Fruit fly (Drosophila melanogaster) whole organism, prepupa: ENCODE measurements around the gene erm.

Experiments
- Blimp-1 ChIP-seq: fragments of 200-800 bp; sonication (Bioruptor generic); optimal IDR thresholded peaks from 3 replicates; lab custom pipeline; 2017; ENCODE audit warnings: missing biosample characterization, missing genetic modification characterization, mild to moderate bottlenecking, moderate library complexity, missing genetic modification reagents
- CG10631 ChIP-seq: fragments of 200-800 bp; sonication (Bioruptor generic); optimal IDR thresholded peaks from 2 replicates; lab custom pipeline; 2016; ENCODE audit warnings: missing biosample characterization, missing genetic modification characterization
- CG10669 ChIP-seq: fragments of 200-800 bp; sonication (Bioruptor generic); optimal IDR thresholded peaks from 3 replicates; lab custom pipeline; 2018; ENCODE audit warnings: missing biosample characterization, mild to moderate bottlenecking, missing genetic modification characterization, moderate library complexity
- CG11762 ChIP-seq: fragments of 200-800 bp; sonication (Bioruptor generic); optimal IDR thresholded peaks from 3 replicates; lab custom pipeline; 2016; ENCODE audit warnings: missing biosample characterization, missing genetic modification characterization; ENCODE audit not compliant: insufficient read depth
- CG15336 ChIP-seq: fragments of 200-800 bp; sonication (Bioruptor generic); IDR thresholded peaks from 2 replicates; pipeline ENCODE4 v1.3.6; 2022; ENCODE audit warnings: missing biosample characterization, missing genetic modification characterization
- CG1621 ChIP-seq: fragments of 200-800 bp; sonication (Bioruptor generic); optimal IDR thresholded peaks from 3 replicates; lab custom pipeline; 2018; ENCODE audit warnings: missing biosample characterization, mild to moderate bottlenecking, missing genetic modification characterization
- CG16779 ChIP-seq: fragments of 200-800 bp; sonication (Bioruptor generic); optimal IDR thresholded peaks from 3 replicates; lab custom pipeline; 2017; ENCODE audit warnings: missing biosample characterization, mild to moderate bottlenecking, missing genetic modification characterization
- CG3032 ChIP-seq: fragments of 200-800 bp; optimal IDR thresholded peaks from 2 replicates; lab custom pipeline; 2019; ENCODE audit warnings: missing biosample characterization, mild to moderate bottlenecking, missing genetic modification characterization, moderate library complexity
- CG32006 ChIP-seq: fragments of 200-800 bp; sonication (Bioruptor generic); optimal IDR thresholded peaks from 3 replicates; lab custom pipeline; 2017; ENCODE audit warnings: missing biosample characterization, mild to moderate bottlenecking, missing genetic modification characterization
- CG34406 ChIP-seq: fragments of 200-800 bp; sonication (Bioruptor generic); optimal IDR thresholded peaks from 3 replicates; lab custom pipeline; 2016; ENCODE audit warnings: missing biosample characterization, missing genetic modification characterization
- CG4318 ChIP-seq: fragments of 200-800 bp; sonication (Bioruptor generic); optimal IDR thresholded peaks from 3 replicates; lab custom pipeline; 2017; ENCODE audit warnings: missing biosample characterization, mild to moderate bottlenecking, missing genetic modification characterization
- CG6163 ChIP-seq: fragments of 200-800 bp; sonication (Bioruptor generic); IDR thresholded peaks from 3 replicates; pipeline ENCODE4 v1.3.6; 2022; ENCODE audit warnings: missing biosample characterization, missing genetic modification characterization
- CG6792 ChIP-seq: fragments of 200-800 bp; sonication (Bioruptor generic); optimal IDR thresholded peaks from 3 replicates; lab custom pipeline; 2016; ENCODE audit warnings: missing biosample characterization, missing genetic modification characterization
- CG6854 ChIP-seq: fragments of 200-800 bp; sonication (Bioruptor generic); optimal IDR thresholded peaks from 2 replicates; lab custom pipeline; 2017; ENCODE audit warnings: missing biosample characterization, mild to moderate bottlenecking, missing genetic modification characterization
- CG7368 ChIP-seq: fragments of 200-800 bp; sonication (Bioruptor generic); optimal IDR thresholded peaks from 3 replicates; lab custom pipeline; 2016; ENCODE audit warnings: missing biosample characterization, missing genetic modification characterization
- CG8319 ChIP-seq: fragments of 200-800 bp; sonication (Bioruptor generic); optimal IDR thresholded peaks from 3 replicates; lab custom pipeline; 2016; ENCODE audit warnings: missing biosample characterization, missing genetic modification characterization
- Eip75B ChIP-seq: fragments of 200-800 bp; sonication (Bioruptor generic); optimal IDR thresholded peaks from 3 replicates; lab custom pipeline; 2016; ENCODE audit warnings: missing biosample characterization, missing genetic modification characterization
- Eip78C ChIP-seq: fragments of 200-800 bp; sonication (Bioruptor generic); peaks from one replicate; lab custom pipeline; 2016; ENCODE audit warnings: missing biosample characterization, missing genetic modification characterization
- Eip93F ChIP-seq: fragments of 200-800 bp; sonication (Bioruptor generic); optimal IDR thresholded peaks from 2 replicates; lab custom pipeline; 2016; ENCODE audit warnings: missing biosample characterization, mild to moderate bottlenecking, missing genetic modification characterization
- Ets21C ChIP-seq: fragments of 200-800 bp; sonication (Bioruptor generic); optimal IDR thresholded peaks from 3 replicates; lab custom pipeline; 2016; ENCODE audit warnings: missing biosample characterization, missing genetic modification characterization
- Hr38 ChIP-seq: sonication (Bioruptor generic); optimal IDR thresholded peaks from 2 replicates; lab custom pipeline; 2016; ENCODE audit warnings: missing biosample characterization, missing genetic modification characterization
- Hr4 ChIP-seq: fragments of 200-800 bp; sonication (Bioruptor generic); optimal IDR thresholded peaks from 3 replicates; lab custom pipeline; 2016; ENCODE audit warnings: missing biosample characterization, missing genetic modification characterization
- Lpt ChIP-seq: fragments of 200-800 bp; sonication (Bioruptor generic); optimal IDR thresholded peaks from 3 replicates; lab custom pipeline; 2016; ENCODE audit warnings: missing biosample characterization, missing genetic modification characterization
- Met ChIP-seq: fragments of 200-800 bp; sonication (Bioruptor generic); optimal IDR thresholded peaks from 3 replicates; lab custom pipeline; 2016; ENCODE audit warnings: missing biosample characterization, missing genetic modification characterization
- OdsH ChIP-seq: fragments of 200-800 bp; sonication (Bioruptor generic); optimal IDR thresholded peaks from 3 replicates; lab custom pipeline; 2016; ENCODE audit warnings: missing biosample characterization, missing genetic modification characterization
- Smox ChIP-seq: fragments of 200-800 bp; sonication (Bioruptor generic); optimal IDR thresholded peaks from 3 replicates; lab custom pipeline; 2016; ENCODE audit warnings: missing biosample characterization, missing genetic modification characterization
- Sox102F ChIP-seq: fragments of 200-800 bp; sonication (Bioruptor generic); optimal IDR thresholded peaks from 2 replicates; lab custom pipeline; 2016; ENCODE audit warnings: missing biosample characterization, mild to moderate bottlenecking, missing genetic modification characterization
- Sox14 ChIP-seq: fragments of 200-800 bp; sonication (Bioruptor generic); optimal IDR thresholded peaks from 3 replicates; lab custom pipeline; 2016; ENCODE audit warnings: missing biosample characterization, missing genetic modification characterization
- Sox15 ChIP-seq: fragments of 200-800 bp; sonication (Bioruptor generic); optimal IDR thresholded peaks from 3 replicates; lab custom pipeline; 2016; ENCODE audit warnings: missing biosample characterization, missing genetic modification characterization
- achi ChIP-seq: fragments of 200-800 bp; sonication (Bioruptor generic); optimal IDR thresholded peaks from 3 replicates; lab custom pipeline; 2016; ENCODE audit warnings: missing biosample characterization, missing genetic modification characterization
- acj6 ChIP-seq: fragments of 200-800 bp; sonication (Bioruptor generic); optimal IDR thresholded peaks from 3 replicates; lab custom pipeline; 2016; ENCODE audit warnings: missing biosample characterization, missing genetic modification characterization
- cyc ChIP-seq: fragments of 200-800 bp; sonication (Bioruptor generic); optimal IDR thresholded peaks from 3 replicates; lab custom pipeline; 2016; ENCODE audit warnings: missing biosample characterization, missing genetic modification characterization
- dac ChIP-seq: fragments of 200-800 bp; sonication (Bioruptor generic); optimal IDR thresholded peaks from 2 replicates; lab custom pipeline; 2017; ENCODE audit warnings: missing biosample characterization, mild to moderate bottlenecking, missing genetic modification characterization
- dsx ChIP-seq: fragments of 200-800 bp; optimal IDR thresholded peaks from 3 replicates; lab custom pipeline; 2019; ENCODE audit warnings: missing biosample characterization, mild to moderate bottlenecking, missing genetic modification characterization, moderate library complexity; ENCODE audit not compliant: poor library complexity, severe bottlenecking
- eg ChIP-seq: fragments of 200-800 bp; sonication (Bioruptor generic); IDR thresholded peaks from 3 replicates; pipeline ENCODE4 v1.3.6; 2022; ENCODE audit warnings: missing biosample characterization, missing genetic modification characterization
- esn ChIP-seq: fragments of 200-800 bp; sonication (Bioruptor generic); optimal IDR thresholded peaks from 2 replicates; lab custom pipeline; 2016; ENCODE audit warnings: missing biosample characterization, mild to moderate bottlenecking, missing genetic modification characterization, moderate library complexity
- fd59A ChIP-seq: fragments of 200-800 bp; sonication (Bioruptor generic); optimal IDR thresholded peaks from 2 replicates; lab custom pipeline; 2017; ENCODE audit warnings: missing biosample characterization, mild to moderate bottlenecking, missing genetic modification characterization, missing genetic modification reagents
- fkh ChIP-seq: fragments of 200-800 bp; sonication (Bioruptor generic); optimal IDR thresholded peaks from 3 replicates; lab custom pipeline; 2017; ENCODE audit warnings: missing biosample characterization, mild to moderate bottlenecking, missing genetic modification characterization, moderate library complexity
- lz ChIP-seq: fragments of 200-800 bp; sonication (Bioruptor generic); optimal IDR thresholded peaks from 3 replicates; lab custom pipeline; 2016; ENCODE audit warnings: missing biosample characterization, missing genetic modification characterization
- net ChIP-seq: fragments of 200-800 bp; sonication (Bioruptor generic); optimal IDR thresholded peaks from 3 replicates; lab custom pipeline; 2016; ENCODE audit warnings: missing biosample characterization, missing genetic modification characterization
- pdm3 ChIP-seq: fragments of 200-800 bp; sonication (Bioruptor generic); optimal IDR thresholded peaks from 3 replicates; lab custom pipeline; 2016; ENCODE audit warnings: missing biosample characterization, missing genetic modification characterization
- spab ChIP-seq: fragments of 200-800 bp; sonication (Bioruptor generic); optimal IDR thresholded peaks from 2 replicates; lab custom pipeline; 2017; ENCODE audit warnings: missing biosample characterization, mild to moderate bottlenecking, missing genetic modification characterization, missing genetic modification reagents
- svp ChIP-seq: fragments of 200-800 bp; sonication (Bioruptor generic); peaks from one replicate; lab custom pipeline; 2016; ENCODE audit warnings: missing biosample characterization, missing genetic modification characterization
- vri ChIP-seq: fragments of 200-800 bp; sonication (Bioruptor generic); optimal IDR thresholded peaks from 3 replicates; lab custom pipeline; 2016; ENCODE audit warnings: missing biosample characterization, mild to moderate bottlenecking, missing genetic modification characterization

The erm gene

DNA sequence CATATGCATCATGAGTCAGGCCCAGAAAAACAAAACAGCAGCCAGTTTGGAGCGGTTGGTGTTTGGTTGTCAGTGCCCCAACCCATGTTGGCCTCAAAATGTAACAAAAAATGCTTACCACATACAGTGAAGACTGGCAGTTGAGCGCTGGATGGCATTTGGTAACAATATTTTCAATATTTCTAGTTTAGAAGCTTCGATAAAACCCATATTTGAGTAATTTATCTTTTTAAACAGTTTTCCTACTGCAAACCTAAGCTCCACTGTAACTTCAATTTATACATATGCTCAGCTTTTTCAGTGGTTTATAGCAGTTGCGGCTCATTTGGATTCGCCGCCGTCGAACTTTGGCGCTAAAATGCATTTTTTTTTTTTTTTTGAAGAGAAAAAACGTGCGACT, 53.7 kb downstream of the erm start (continued):
- no peak for TF ChIP-seq CG6854 (GFP tag; lab: Kevin White, UChicago)
- no peak for TF ChIP-seq Sox14 (GFP tag; lab: Kevin White, UChicago)
- no peak for TF ChIP-seq dsx (GFP tag; lab: Kevin White, UChicago)
- peak; percentile 11 for TF ChIP-seq CG11762
- TF ChIP-seq vri (GFP tag; lab: Kevin White, UChicago): no peak
- peak; percentile 47 for TF ChIP-seq dac (GFP tag; lab: Kevin White, UChicago)
- TF ChIP-seq CG10631 (GFP tag; lab: Kevin White, UChicago): no peak
- no peak for TF ChIP-seq cyc
- peak; percentile 7 for TF ChIP-seq acj6 (GFP tag; lab: Kevin White, UChicago)
- no peak for TF ChIP-seq CG3032
- TF ChIP-seq Sox15 (GFP tag; lab: Kevin White, UChicago): no peak
- TF ChIP-seq CG10669 (GFP tag; lab: Kevin White, UChicago): no peak
- no peak for TF ChIP-seq CG1621 (tag; lab: Kevin White, UChicago)
- no peak for TF ChIP-seq Ets21C (GFP tag; lab: Kevin White, UChicago)
- TF ChIP-seq Met (GFP tag; lab: Kevin White, UChicago): no peak
- TF ChIP-seq CG15336 (GFP tag; lab: Robert Waterston, UW): peak; percentile 88
- TF ChIP-seq Eip78C (GFP tag; lab: Kevin White, UChicago): peak; percentile 71
- no peak for TF ChIP-seq CG6792

DNA sequence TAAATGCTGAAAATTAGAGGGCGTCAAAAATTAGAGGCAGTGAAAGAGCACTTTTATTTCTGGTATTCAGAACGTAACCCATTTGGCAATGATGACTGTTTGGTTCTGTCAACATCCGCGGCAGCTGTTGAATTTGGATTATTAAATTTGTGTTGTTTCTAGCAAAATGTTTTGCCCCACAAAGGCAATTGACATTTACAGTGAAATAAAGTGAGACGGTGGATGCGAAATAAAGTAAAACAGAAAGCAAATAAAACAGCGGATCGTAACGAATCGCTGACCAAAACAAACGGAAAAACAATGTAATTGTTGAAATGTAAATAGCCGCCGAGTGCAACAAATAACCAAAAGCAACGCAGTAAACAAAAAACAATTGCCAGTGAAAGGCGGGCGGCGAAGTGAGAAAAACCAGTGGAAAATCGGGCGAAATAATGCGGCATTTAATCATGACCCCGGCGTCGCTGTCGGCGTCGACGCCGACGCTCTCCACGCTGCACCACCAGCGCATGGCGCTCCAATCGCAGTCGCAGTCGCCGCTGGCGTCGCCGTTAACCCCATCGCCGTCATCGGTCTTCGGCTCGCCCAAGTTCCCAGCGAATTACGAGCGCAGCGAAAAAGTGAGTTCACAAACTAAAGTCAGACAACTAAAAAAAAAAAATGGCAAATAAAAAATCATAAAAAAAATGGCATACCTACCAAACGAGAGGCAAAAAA, 57.0 kb downstream of the erm start:
- TF ChIP-seq Hr38 (no peak), CG1621 (tag; lab: Kevin White, UChicago) (no peak), fd59A (no peak), Eip75B (GFP tag; lab: Kevin White, UChicago) (no peak), spab (no peak), eg (no peak), CG15336 (GFP tag; lab: Robert Waterston, UW) (0 out of 2 replicates have a peak, but pooled peaks have one; percentile 19), Blimp-1 (GFP tag; lab: Kevin White, UChicago) (no peak), CG4318 (no peak), Lpt (GFP tag; lab: Kevin White, UChicago) (no peak), CG32006 (GFP tag; lab: Kevin White, UChicago) (no peak), svp (peak; percentile 48), Ets21C (GFP tag; lab: Kevin White, UChicago) (no peak), CG10669 (GFP tag; lab: Kevin White, UChicago) (no peak), net (GFP tag; lab: Kevin White, UChicago) (peak; percentile 1), esn (GFP tag; lab: Kevin White, UChicago) (no peak), Sox14 (GFP tag; lab: Kevin White, UChicago) (no peak), pdm3 (no peak), fkh (GFP tag; lab: Kevin White, UChicago) (peak; percentile 49), CG8319 (no peak), achi (GFP tag; lab: Kevin White, UChicago) (no peak), CG7368 (GFP tag; lab: Kevin White, UChicago) (no peak), Hr4 (GFP tag; lab: Kevin White, UChicago) (no peak), Smox (GFP tag; lab: Kevin White, UChicago) (no peak), CG34406 (no peak), CG16779 (no peak), Sox102F (GFP tag; lab: Kevin White, UChicago) (no peak), CG6163 (GFP tag; lab: Robert Waterston, UW) (no peak), CG6854 (GFP tag; lab: Kevin White, UChicago) (no peak), lz (no peak), cyc (no peak), OdsH (no peak), Eip93F (GFP tag; lab: Kevin White, UChicago) (no peak)
